Worm (Caenorhabditis elegans) whole organism, L3 larva: ENCODE results near the gene C28C12.11.

Source experiments
- R02D3.7 ChIP-seq: fragments of 150-350 bp; optimal IDR thresholded peaks from 2 replicates; lab custom pipeline; 2014; ENCODE audit warnings: missing biosample characterization, missing genetic modification characterization
- ZK546.5 ChIP-seq: sonication (generic microtip); optimal IDR thresholded peaks from 2 replicates; lab custom pipeline; 2017; ENCODE audit warnings: missing biosample characterization, missing genetic modification characterization
- aly-2 ChIP-seq: fragments of 150-350 bp; optimal IDR thresholded peaks from 2 replicates; lab custom pipeline; 2014; ENCODE audit warnings: missing biosample characterization, missing genetic modification characterization
- ama-1 ChIP-seq: fragments of 150-350 bp; optimal IDR thresholded peaks from 2 replicates; lab custom pipeline; 2018
- ceh-16 ChIP-seq: sonication (generic microtip); optimal IDR thresholded peaks from 2 replicates; lab custom pipeline; 2017; ENCODE audit warnings: missing biosample characterization, missing genetic modification characterization
- ceh-82 ChIP-seq: fragments of 150-350 bp; optimal IDR thresholded peaks from 2 replicates; lab custom pipeline; 2014; ENCODE audit warnings: missing biosample characterization, missing genetic modification characterization
- ceh-9 ChIP-seq: sonication (generic microtip); optimal IDR thresholded peaks from 2 replicates; lab custom pipeline; 2018; ENCODE audit warnings: missing biosample characterization, missing genetic modification characterization
- egl-27 ChIP-seq: sonication (generic microtip); optimal IDR thresholded peaks from 4 replicates; lab custom pipeline; 2017; ENCODE audit warnings: missing biosample characterization, missing genetic modification reagents, missing genetic modification characterization
- egl-5 ChIP-seq: fragments of 150-350 bp; optimal IDR thresholded peaks from 2 replicates; lab custom pipeline; 2017; ENCODE audit warnings: missing biosample characterization, missing genetic modification reagents, missing genetic modification characterization, inconsistent platforms
- elt-2 ChIP-seq: sonication (generic microtip); optimal IDR thresholded peaks from 2 replicates; lab custom pipeline; 2016; ENCODE audit warnings: missing genetic modification reagents, mild to moderate bottlenecking, missing genetic modification characterization, missing compliant biosample characterization
- eor-1 ChIP-seq, 2 experiments: fragments of 150-350 bp; optimal IDR thresholded peaks; 2 replicates each; lab custom pipeline; 2014 to 2018; ENCODE audit warnings: missing biosample characterization in 2 of 2, missing genetic modification characterization in 2 of 2
- fkh-10 ChIP-seq: sonication (generic microtip); optimal IDR thresholded peaks from 2 replicates; lab custom pipeline; 2017; ENCODE audit warnings: missing biosample characterization, missing genetic modification reagents, missing genetic modification characterization
- fkh-2 ChIP-seq: fragments of 150-350 bp; optimal IDR thresholded peaks from 2 replicates; lab custom pipeline; 2014; ENCODE audit warnings: missing biosample characterization, missing genetic modification reagents, missing genetic modification characterization
- fos-1 ChIP-seq: fragments of 150-350 bp; optimal IDR thresholded peaks from 2 replicates; lab custom pipeline; 2014; ENCODE audit warnings: missing biosample characterization, missing genetic modification characterization
- hmg-11 ChIP-seq: sonication (generic microtip); optimal IDR thresholded peaks from 2 replicates; lab custom pipeline; 2016; ENCODE audit warnings: missing genetic modification characterization, missing compliant biosample characterization
- jun-1 ChIP-seq: fragments of 150-350 bp; optimal IDR thresholded peaks from 2 replicates; lab custom pipeline; 2014; ENCODE audit warnings: missing biosample characterization, missing genetic modification reagents, missing genetic modification characterization
- lin-15B ChIP-seq: fragments of 150-350 bp; optimal IDR thresholded peaks from 2 replicates; lab custom pipeline; 2014; ENCODE audit warnings: missing biosample characterization, missing genetic modification characterization
- lin-39 ChIP-seq: fragments of 150-350 bp; optimal IDR thresholded peaks from 2 replicates; lab custom pipeline; 2018; ENCODE audit warnings: missing biosample characterization, missing genetic modification reagents, missing genetic modification characterization
- lsy-12 ChIP-seq: sonication (generic microtip); optimal IDR thresholded peaks from 2 replicates; lab custom pipeline; 2016; ENCODE audit warnings: mild to moderate bottlenecking, missing genetic modification characterization, missing compliant biosample characterization
- mdl-1 ChIP-seq: fragments of 150-350 bp; optimal IDR thresholded peaks from 2 replicates; lab custom pipeline; 2014; ENCODE audit warnings: missing biosample characterization, missing genetic modification characterization
- mml-1 ChIP-seq: fragments of 150-350 bp; sonication (generic microtip); optimal IDR thresholded peaks from 3 replicates; lab custom pipeline; 2014; ENCODE audit warnings: missing biosample characterization, missing genetic modification characterization
- nfya-1 ChIP-seq: sonication (generic microtip); optimal IDR thresholded peaks from 2 replicates; lab custom pipeline; 2017; ENCODE audit warnings: missing genetic modification characterization, mild to moderate bottlenecking, missing compliant biosample characterization, antibody characterized with exemption, moderate library complexity; ENCODE audit not compliant: insufficient read depth
- nhr-11 ChIP-seq: fragments of 150-350 bp; optimal IDR thresholded peaks from 2 replicates; lab custom pipeline; 2014; ENCODE audit warnings: missing biosample characterization, missing genetic modification characterization
- nhr-12 ChIP-seq: fragments of 150-350 bp; optimal IDR thresholded peaks from 2 replicates; lab custom pipeline; 2014; ENCODE audit warnings: missing biosample characterization, missing genetic modification characterization
- nhr-23 ChIP-seq: fragments of 150-350 bp; optimal IDR thresholded peaks from 2 replicates; lab custom pipeline; 2014; ENCODE audit warnings: missing biosample characterization, missing genetic modification reagents, missing genetic modification characterization
- nhr-25 ChIP-seq: sonication (generic microtip); optimal IDR thresholded peaks from 2 replicates; lab custom pipeline; 2017; ENCODE audit warnings: missing biosample characterization, missing genetic modification characterization
- nhr-28 ChIP-seq: fragments of 150-350 bp; optimal IDR thresholded peaks from 2 replicates; lab custom pipeline; 2014; ENCODE audit warnings: missing biosample characterization, missing genetic modification characterization
- nhr-67 ChIP-seq: fragments of 150-350 bp; optimal IDR thresholded peaks from 2 replicates; lab custom pipeline; 2014; ENCODE audit warnings: missing biosample characterization, missing genetic modification characterization
- nhr-76 ChIP-seq: fragments of 150-350 bp; sonication (generic microtip); optimal IDR thresholded peaks from 5 replicates; lab custom pipeline; 2014; ENCODE audit warnings: missing biosample characterization, missing genetic modification characterization
- nhr-77 ChIP-seq: fragments of 150-350 bp; optimal IDR thresholded peaks from 2 replicates; lab custom pipeline; 2014; ENCODE audit warnings: missing biosample characterization, missing genetic modification characterization
- pha-4 ChIP-seq: fragments of 150-350 bp; optimal IDR thresholded peaks from 2 replicates; lab custom pipeline; 2014; ENCODE audit warnings: missing biosample characterization, missing genetic modification reagents, missing genetic modification characterization
- pqm-1 ChIP-seq: fragments of 150-350 bp; optimal IDR thresholded peaks from 2 replicates; lab custom pipeline; 2017; ENCODE audit warnings: missing biosample characterization, missing genetic modification characterization, inconsistent platforms
- sea-2 ChIP-seq: fragments of 150-350 bp; sonication (generic microtip); optimal IDR thresholded peaks from 4 replicates; lab custom pipeline; 2014; ENCODE audit warnings: missing biosample characterization, missing genetic modification reagents, missing genetic modification characterization
- skn-1 ChIP-seq: fragments of 150-350 bp; optimal IDR thresholded peaks from 2 replicates; lab custom pipeline; 2014; ENCODE audit warnings: missing biosample characterization, missing genetic modification characterization
- snpc-4 ChIP-seq: fragments of 150-350 bp; optimal IDR thresholded peaks from 2 replicates; lab custom pipeline; 2014; ENCODE audit warnings: missing biosample characterization, missing genetic modification characterization
- tbx-2 ChIP-seq: sonication (generic microtip); optimal IDR thresholded peaks from 2 replicates; lab custom pipeline; 2016; ENCODE audit warnings: mild to moderate bottlenecking, missing genetic modification characterization, missing compliant biosample characterization
- unc-62 ChIP-seq: fragments of 150-350 bp; sonication (generic microtip); optimal IDR thresholded peaks from 4 replicates; lab custom pipeline; 2014; ENCODE audit warnings: missing biosample characterization, missing genetic modification reagents, missing genetic modification characterization
- zag-1 ChIP-seq: fragments of 150-350 bp; optimal IDR thresholded peaks from 2 replicates; lab custom pipeline; 2014; ENCODE audit warnings: missing biosample characterization, missing genetic modification characterization
- ztf-11 ChIP-seq: fragments of 150-350 bp; optimal IDR thresholded peaks from 2 replicates; lab custom pipeline; 2014; ENCODE audit warnings: missing biosample characterization, missing genetic modification characterization
- ztf-4 ChIP-seq: fragments of 150-350 bp; optimal IDR thresholded peaks from 2 replicates; lab custom pipeline; 2014; ENCODE audit warnings: missing biosample characterization, missing genetic modification characterization

Gene C28C12.11

DNA sequence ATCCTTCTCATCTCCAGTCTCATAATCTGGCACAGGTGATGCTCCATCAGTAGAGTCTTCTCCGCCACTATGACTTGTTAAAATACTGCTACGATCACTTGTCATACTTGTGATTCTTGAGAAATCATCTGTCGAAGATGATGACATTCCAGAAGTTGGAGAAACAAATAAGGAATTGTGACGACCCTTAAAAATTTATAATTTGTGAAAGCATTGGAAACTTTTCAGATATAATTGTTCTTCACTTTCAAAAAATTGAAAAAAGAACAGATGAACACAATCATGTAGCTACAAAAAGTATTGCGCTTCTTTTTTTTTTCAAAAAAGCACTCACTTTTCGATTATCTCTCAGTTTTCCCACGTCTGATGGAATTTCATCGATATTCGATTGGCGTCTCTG, 32.2 kb downstream of the C28C12.11 start:
- TF ChIP-seq ZK546.5 (tag; lab: Kevin White, UChicago) (no peak), R02D3.7 (tag; lab: Kevin White, UChicago) (no peak), eor-1 (tag; optimal IDR thresholded peaks at IDR 0.05; lab: Kevin White, UChicago) (no peak), mdl-1 (no peak), zag-1 (no peak), egl-5 (tag; lab: Kevin White, UChicago) (no peak), ztf-4 (no peak), nhr-25 (tag; lab: Kevin White, UChicago) (no peak), nhr-76 (tag; lab: Kevin White, UChicago) (no peak), unc-62 (GFP tag; lab: Kevin White, UChicago) (no peak), nhr-28 (tag; lab: Kevin White, UChicago) (no peak), sea-2 (GFP tag; lab: Kevin White, UChicago) (no peak), nhr-12 (tag; lab: Kevin White, UChicago) (no peak), nhr-23 (tag; lab: Kevin White, UChicago) (no peak), snpc-4 (no peak), egl-27 (no peak), nhr-77 (tag; lab: Kevin White, UChicago) (no peak), lsy-12 (tag; lab: Kevin White, UChicago) (no peak)

DNA sequence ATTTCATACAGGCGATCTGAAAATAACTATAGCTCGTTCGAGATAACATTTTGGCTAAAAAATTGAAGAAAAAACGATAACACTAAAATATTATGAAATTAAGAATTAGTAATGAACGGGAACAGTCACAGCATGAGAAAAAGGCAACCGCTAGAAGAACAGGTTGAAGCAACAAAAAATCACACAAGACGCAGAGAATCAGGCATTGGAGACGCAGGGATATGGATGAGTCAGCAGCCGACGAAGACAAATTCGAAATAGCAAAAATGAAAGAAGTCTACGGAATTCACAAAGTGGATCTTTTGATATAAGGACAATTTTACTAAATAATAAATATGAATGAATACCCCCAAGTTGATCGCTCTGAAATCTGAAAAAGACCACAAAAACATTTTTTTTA, 36.7 kb downstream of the C28C12.11 start, which contains the start of gene tag-77:
TSS of gene tag-77 (minus strand) at position 15 of the 400 bp plus-strand sequence.
- TF ChIP-seq aly-2 (tag; lab: Kevin White, UChicago): no peak
- peak; percentile 34 for TF ChIP-seq jun-1 (tag; lab: Kevin White, UChicago)
- peak; percentile 50 for TF ChIP-seq snpc-4
- peak; percentile 13 for TF ChIP-seq nhr-25 (tag; lab: Kevin White, UChicago)
- TF ChIP-seq, all 47 proteins: peak for 3

DNA sequence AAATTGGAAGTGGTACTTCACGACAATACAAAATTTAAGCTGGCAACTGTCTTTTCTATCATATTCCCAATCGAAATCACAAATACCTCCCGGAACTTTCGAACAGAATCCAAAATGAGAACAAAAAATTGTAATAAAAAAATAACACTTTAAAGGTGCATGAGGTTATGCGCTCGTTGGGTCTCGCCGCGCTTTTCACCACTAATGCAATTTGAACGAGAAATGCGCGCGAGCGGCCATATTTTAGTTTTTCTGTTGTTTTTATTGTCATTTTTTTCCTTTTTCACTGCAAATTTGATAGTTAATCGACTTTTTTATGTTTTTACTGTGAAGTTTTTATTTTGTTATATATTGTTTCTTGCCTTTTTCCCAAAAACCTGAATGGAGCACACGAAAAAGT, 37.2 kb downstream of the C28C12.11 start, which contains the start of gene mes-6:
TSS of gene mes-6 (plus strand) at position 229 of the 400 bp plus-strand sequence.
- peak; percentile 22 for TF ChIP-seq nhr-25 (tag; lab: Kevin White, UChicago)
- no peak for TF ChIP-seq sea-2 (GFP tag; lab: Kevin White, UChicago)
- no peak for TF ChIP-seq fkh-2
- no peak for TF ChIP-seq nhr-23 (tag; lab: Kevin White, UChicago)
- TF ChIP-seq skn-1 (tag; lab: Kevin White, UChicago): no peak
- TF ChIP-seq pqm-1 (tag; lab: Kevin White, UChicago): no peak
- no peak for TF ChIP-seq elt-2 (tag; lab: Kevin White, UChicago)
- no peak for TF ChIP-seq ceh-16 (tag; lab: Kevin White, UChicago)
- peak; percentile 57 for TF ChIP-seq nfya-1
- TF ChIP-seq fkh-10 (GFP tag; lab: Kevin White, UChicago): no peak
- TF ChIP-seq ama-1 (lab: Kevin White, UChicago): no peak
- no peak for TF ChIP-seq nhr-67 (tag; lab: Kevin White, UChicago)
- no peak for TF ChIP-seq mml-1
- no peak for TF ChIP-seq jun-1 (tag; lab: Kevin White, UChicago)
- TF ChIP-seq ceh-9 (tag; lab: Kevin White, UChicago): no peak
- TF ChIP-seq zag-1: no peak
- TF ChIP-seq aly-2 (tag; lab: Kevin White, UChicago): no peak
- peak; percentile 55 for TF ChIP-seq egl-5 (tag; lab: Kevin White, UChicago)
- peak; percentile 11 for TF ChIP-seq lin-39 (tag; lab: Kevin White, UChicago)
- TF ChIP-seq fos-1 (tag; lab: Kevin White, UChicago): no peak
- TF ChIP-seq pha-4: peak; percentile 65
- TF ChIP-seq ceh-82: no peak
- TF ChIP-seq nhr-76 (tag; lab: Kevin White, UChicago): no peak
- TF ChIP-seq nhr-11 (tag; lab: Kevin White, UChicago): no peak
- no peak for TF ChIP-seq nhr-12 (tag; lab: Kevin White, UChicago)
- peak; percentile 49 for TF ChIP-seq lin-15B (tag; lab: Kevin White, UChicago)
- no peak for TF ChIP-seq lsy-12 (tag; lab: Kevin White, UChicago)
- TF ChIP-seq tbx-2 (tag; lab: Kevin White, UChicago): no peak
- no peak for TF ChIP-seq ztf-11 (tag; lab: Kevin White, UChicago)
- peak; percentile 48 for TF ChIP-seq hmg-11
- no peak for TF ChIP-seq ZK546.5 (tag; lab: Kevin White, UChicago)
